Fruit fly (Drosophila melanogaster) whole organism, embryonic: ENCODE data around the gene CG13850.

Experiments
- Blimp-1 ChIP-seq: fragments of 200-800 bp; sonication (Bioruptor generic); optimal IDR thresholded peaks from 3 replicates; lab custom pipeline; 2018; ENCODE audit warnings: missing biosample characterization, missing genetic modification characterization, mild to moderate bottlenecking, moderate library complexity, missing genetic modification reagents
- CG10959 ChIP-seq: fragments of 200-800 bp; sonication (Bioruptor generic); IDR thresholded peaks from 2 replicates; pipeline ENCODE4 v1.3.6; 2022; ENCODE audit warnings: missing biosample characterization, missing genetic modification characterization
- CG12155 ChIP-seq: fragments of 200-800 bp; sonication (Bioruptor generic); optimal IDR thresholded peaks from 3 replicates; lab custom pipeline; 2016; ENCODE audit warnings: missing biosample characterization, missing genetic modification characterization
- CG13296 ChIP-seq: fragments of 200-800 bp; sonication (Bioruptor generic); optimal IDR thresholded peaks from 3 replicates; lab custom pipeline; 2018; ENCODE audit warnings: missing biosample characterization, mild to moderate bottlenecking, missing genetic modification characterization
- CG13624 ChIP-seq: fragments of 200-800 bp; sonication (Bioruptor generic); optimal IDR thresholded peaks from 2 replicates; lab custom pipeline; 2016; ENCODE audit warnings: missing biosample characterization, missing genetic modification characterization
- CG15011 ChIP-seq: fragments of 200-800 bp; sonication (Bioruptor generic); optimal IDR thresholded peaks from 3 replicates; lab custom pipeline; 2018; ENCODE audit warnings: missing biosample characterization, mild to moderate bottlenecking, missing genetic modification characterization
- CG15479 ChIP-seq: fragments of 200-800 bp; sonication (Bioruptor generic); optimal IDR thresholded peaks from 3 replicates; lab custom pipeline; 2019; ENCODE audit warnings: missing biosample characterization, mild to moderate bottlenecking, missing genetic modification characterization, moderate library complexity
- CG15601 ChIP-seq: fragments of 200-800 bp; sonication (Bioruptor generic); optimal IDR thresholded peaks from 3 replicates; lab custom pipeline; 2019; ENCODE audit warnings: missing biosample characterization, mild to moderate bottlenecking, missing genetic modification characterization, moderate library complexity
- CG17361 ChIP-seq: fragments of 200-800 bp; sonication (Bioruptor generic); IDR thresholded peaks from 3 replicates; pipeline ENCODE4 v1.3.6; 2022; ENCODE audit warnings: missing biosample characterization, missing genetic modification characterization
- CG17912 ChIP-seq: fragments of 200-800 bp; sonication (Bioruptor generic); optimal IDR thresholded peaks from 2 replicates; lab custom pipeline; 2018; ENCODE audit warnings: missing biosample characterization, mild to moderate bottlenecking, missing genetic modification characterization
- CG18476 ChIP-seq: fragments of 200-800 bp; sonication (Bioruptor generic); optimal IDR thresholded peaks from 2 replicates; lab custom pipeline; 2016; ENCODE audit warnings: missing biosample characterization, mild to moderate bottlenecking, missing genetic modification characterization
- CG18619 ChIP-seq: fragments of 200-800 bp; sonication (Bioruptor generic); optimal IDR thresholded peaks from 3 replicates; lab custom pipeline; 2017; ENCODE audit warnings: missing biosample characterization, mild to moderate bottlenecking, missing genetic modification characterization
- CG3407 ChIP-seq: fragments of 200-800 bp; sonication (Bioruptor generic); optimal IDR thresholded peaks from 2 replicates; lab custom pipeline; 2018; ENCODE audit warnings: missing biosample characterization, mild to moderate bottlenecking, missing genetic modification characterization
- CG6654 ChIP-seq: fragments of 200-800 bp; sonication (Bioruptor generic); optimal IDR thresholded peaks from 2 replicates; lab custom pipeline; 2017; ENCODE audit warnings: missing biosample characterization, mild to moderate bottlenecking, missing genetic modification characterization
- CG6813 ChIP-seq: fragments of 200-800 bp; sonication (Bioruptor generic); optimal IDR thresholded peaks from 2 replicates; lab custom pipeline; 2017; ENCODE audit warnings: missing biosample characterization, missing genetic modification characterization, mild to moderate bottlenecking, moderate library complexity, missing genetic modification reagents
- CG8281 ChIP-seq: fragments of 200-800 bp; sonication (Bioruptor generic); optimal IDR thresholded peaks from 2 replicates; lab custom pipeline; 2018; ENCODE audit warnings: missing biosample characterization, mild to moderate bottlenecking, missing genetic modification characterization, moderate library complexity
- CG8944 ChIP-seq: fragments of 200-800 bp; sonication (Bioruptor generic); optimal IDR thresholded peaks from 3 replicates; lab custom pipeline; 2016; ENCODE audit warnings: missing biosample characterization, missing genetic modification characterization
- CG9215 ChIP-seq: fragments of 200-800 bp; sonication (Bioruptor generic); IDR thresholded peaks from 2 replicates; pipeline ENCODE4 v1.3.6; 2022; ENCODE audit warnings: missing biosample characterization, missing genetic modification characterization
- CG9727 ChIP-seq: fragments of 200-800 bp; sonication (Bioruptor generic); optimal IDR thresholded peaks from 3 replicates; lab custom pipeline; 2017; ENCODE audit warnings: missing biosample characterization, mild to moderate bottlenecking, missing genetic modification characterization
- Camta ChIP-seq: fragments of 200-800 bp; sonication (Bioruptor generic); optimal IDR thresholded peaks from 2 replicates; lab custom pipeline; 2016; ENCODE audit warnings: missing biosample characterization, missing genetic modification characterization
- CrebB ChIP-seq: fragments of 200-800 bp; sonication (Bioruptor generic); optimal IDR thresholded peaks from 3 replicates; lab custom pipeline; 2018; ENCODE audit warnings: missing biosample characterization, mild to moderate bottlenecking, missing genetic modification characterization
- Drgx ChIP-seq: fragments of 200-800 bp; sonication (Bioruptor generic); IDR thresholded peaks from 2 replicates; pipeline ENCODE4 v1.3.6; 2022; ENCODE audit warnings: missing biosample characterization, missing genetic modification characterization
- Eip74EF ChIP-seq, 2 experiments: fragments of 200-800 bp in 1 of 2; fragments of >200 bp in 1 of 2; sonication (Bioruptor generic) in 1 of 2; optimal IDR thresholded peaks; 2 replicates each; lab custom pipeline; 2017 to 2019; ENCODE audit warnings: missing biosample characterization in 2 of 2, missing genetic modification characterization in 2 of 2, mild to moderate bottlenecking in 1 of 2, moderate library complexity in 1 of 2
- Ets97D ChIP-seq: fragments of 200-800 bp; sonication (Bioruptor generic); optimal IDR thresholded peaks from 3 replicates; lab custom pipeline; 2016; ENCODE audit warnings: missing biosample characterization, missing genetic modification characterization
- Gsc ChIP-seq: fragments of 200-800 bp; sonication (Bioruptor generic); IDR thresholded peaks from 2 replicates; pipeline ENCODE4 v1.3.6; 2022; ENCODE audit warnings: missing biosample characterization, missing genetic modification characterization
- Hr51 ChIP-seq, 2 experiments: fragments of 200-800 bp; sonication (Bioruptor generic); optimal IDR thresholded peaks; 2 replicates in 1 of 2; 3 replicates in 1 of 2; lab custom pipeline; 2016 to 2018; ENCODE audit warnings: missing biosample characterization in 2 of 2, missing genetic modification characterization in 2 of 2, mild to moderate bottlenecking in 1 of 2, moderate library complexity in 1 of 2
- Lim3 ChIP-seq: fragments of 200-800 bp; sonication (Bioruptor generic); IDR thresholded peaks from 2 replicates; pipeline ENCODE4 v1.3.6; 2022; ENCODE audit warnings: missing biosample characterization, missing genetic modification characterization
- Lpt ChIP-seq: fragments of >200 bp; optimal IDR thresholded peaks from 2 replicates; lab custom pipeline; 2018; ENCODE audit warnings: missing biosample characterization, missing genetic modification characterization
- NC2β ChIP-seq: fragments of 200-800 bp; sonication (Bioruptor generic); optimal IDR thresholded peaks from 2 replicates; lab custom pipeline; 2016; ENCODE audit warnings: missing biosample characterization, missing genetic modification characterization
- NFAT ChIP-seq: fragments of 200-800 bp; sonication (Bioruptor generic); IDR thresholded peaks from 2 replicates; pipeline ENCODE4 v1.3.6; 2022; ENCODE audit warnings: missing biosample characterization, missing genetic modification characterization
- Nf-YB ChIP-seq: fragments of 200-800 bp; sonication (Bioruptor generic); optimal IDR thresholded peaks from 3 replicates; lab custom pipeline; 2019; ENCODE audit warnings: missing biosample characterization, mild to moderate bottlenecking, missing genetic modification characterization, moderate library complexity
- NfI ChIP-seq: fragments of 200-800 bp; sonication (Bioruptor generic); optimal IDR thresholded peaks from 3 replicates; lab custom pipeline; 2018; ENCODE audit warnings: missing biosample characterization, mild to moderate bottlenecking, missing genetic modification characterization, moderate library complexity
- Rx ChIP-seq: fragments of 200-800 bp; sonication (Bioruptor generic); IDR thresholded peaks from 2 replicates; pipeline ENCODE4 v1.3.6; 2022; ENCODE audit warnings: missing biosample characterization, missing genetic modification characterization
- Sox100B ChIP-seq: fragments of 200-800 bp; sonication (Bioruptor generic); optimal IDR thresholded peaks from 3 replicates; lab custom pipeline; 2018; ENCODE audit warnings: missing biosample characterization, mild to moderate bottlenecking, missing genetic modification characterization
- caup ChIP-seq: fragments of 200-800 bp; sonication (Bioruptor generic); optimal IDR thresholded peaks from 3 replicates; lab custom pipeline; 2017; ENCODE audit warnings: missing biosample characterization, mild to moderate bottlenecking, missing genetic modification characterization, moderate library complexity; ENCODE audit not compliant: severe bottlenecking
- dimm ChIP-seq: fragments of 200-800 bp; sonication (Bioruptor generic); IDR thresholded peaks from 2 replicates; pipeline ENCODE4 v1.3.6; 2022; ENCODE audit warnings: missing biosample characterization, missing genetic modification characterization
- grau ChIP-seq: fragments of 200-800 bp; optimal IDR thresholded peaks from 3 replicates; lab custom pipeline; 2019; ENCODE audit warnings: missing biosample characterization, mild to moderate bottlenecking, missing genetic modification characterization, moderate library complexity
- gsb ChIP-seq: fragments of 200-800 bp; sonication (Bioruptor generic); IDR thresholded peaks from 2 replicates; pipeline ENCODE4 v1.3.6; 2022; ENCODE audit warnings: missing biosample characterization, missing genetic modification characterization
- hbn ChIP-seq: fragments of 200-800 bp; sonication (Bioruptor generic); IDR thresholded peaks from 2 replicates; pipeline ENCODE4 v1.3.6; 2022; ENCODE audit warnings: missing biosample characterization, missing genetic modification characterization; ENCODE audit not compliant: partially characterized antibody
- kah ChIP-seq: fragments of 200-800 bp; sonication (Bioruptor generic); optimal IDR thresholded peaks from 2 replicates; lab custom pipeline; 2018; ENCODE audit warnings: missing biosample characterization, mild to moderate bottlenecking, missing genetic modification characterization
- ken ChIP-seq: fragments of 200-800 bp; sonication (Bioruptor generic); IDR thresholded peaks from 3 replicates; pipeline ENCODE4 v1.3.6; 2022; ENCODE audit warnings: missing biosample characterization, missing genetic modification characterization
- lola ChIP-seq, 3 experiments: fragments of >200 bp in 2 of 3; fragments of 200-800 bp in 1 of 3; sonication (Bioruptor generic) in 1 of 3; optimal IDR thresholded peaks; 2 replicates each; lab custom pipeline; 2017 to 2019; ENCODE audit warnings: missing biosample characterization in 3 of 3, missing genetic modification characterization in 3 of 3, mild to moderate bottlenecking in 1 of 3, moderate library complexity in 1 of 3
- org-1 ChIP-seq: fragments of 200-800 bp; sonication (Bioruptor generic); optimal IDR thresholded peaks from 2 replicates; lab custom pipeline; 2017; ENCODE audit warnings: missing biosample characterization, missing genetic modification characterization
- pan ChIP-seq, 4 experiments: fragments of >200 bp in 3 of 4; fragments of 200-800 bp in 1 of 4; sonication (Bioruptor generic) in 1 of 4; optimal IDR thresholded peaks in 3 of 4; IDR thresholded peaks in 1 of 4; 2 replicates each; pipeline versions ENCODE4 v1.3.6 to Lab custom; 2017 to 2022; ENCODE audit warnings: missing biosample characterization in 2 of 4, missing genetic modification characterization in 2 of 4, mixed read lengths in 1 of 4
- pho ChIP-seq: fragments of 200-800 bp; sonication (Bioruptor generic); optimal IDR thresholded peaks from 2 replicates; lab custom pipeline; 2016; ENCODE audit warnings: missing biosample characterization, missing genetic modification characterization
- tll ChIP-seq, 2 experiments: fragments of 200-800 bp in 1 of 2; fragments of >200 bp in 1 of 2; sonication (Bioruptor generic) in 1 of 2; optimal IDR thresholded peaks; 2 replicates each; lab custom pipeline; 2017 to 2019; ENCODE audit warnings: missing biosample characterization in 2 of 2, missing genetic modification characterization in 2 of 2, mild to moderate bottlenecking in 1 of 2, moderate library complexity in 1 of 2
- unpg ChIP-seq: fragments of 200-800 bp; sonication (Bioruptor generic); optimal IDR thresholded peaks from 3 replicates; lab custom pipeline; 2018; ENCODE audit warnings: missing biosample characterization, mild to moderate bottlenecking, missing genetic modification characterization, moderate library complexity

CG13850 gene

DNA sequence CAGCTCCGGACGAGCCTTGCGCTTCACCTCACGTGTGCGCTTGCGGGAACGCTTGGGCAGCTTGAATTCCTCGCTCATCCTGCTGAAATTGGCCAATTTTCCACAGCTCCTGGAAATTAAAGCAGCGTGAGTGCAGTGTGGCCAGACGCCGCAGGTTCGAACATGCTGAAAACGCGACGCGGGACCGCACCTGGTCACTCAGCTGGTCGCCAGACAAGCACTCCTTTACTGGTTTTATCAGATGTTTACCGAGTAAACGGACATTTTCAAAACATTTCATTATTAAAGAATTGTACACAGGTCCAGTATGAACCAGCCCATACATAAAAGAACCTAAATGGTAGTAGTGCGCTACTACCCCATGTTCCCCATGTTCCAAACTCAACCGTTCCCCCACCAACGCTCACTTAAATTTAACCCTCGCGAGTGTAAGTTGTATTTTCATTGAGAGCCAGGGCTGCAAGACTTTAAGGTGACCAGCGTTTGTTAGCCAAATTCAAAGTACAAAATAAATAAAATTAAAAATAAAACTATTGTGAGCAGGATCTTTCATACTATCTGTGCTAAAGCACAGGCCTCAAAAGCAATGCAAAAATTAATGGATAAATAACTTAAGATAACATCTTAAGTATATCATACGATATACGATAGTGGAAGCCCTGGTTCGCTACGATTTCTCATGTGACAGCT lies 48.4 kb downstream of the CG13850 start, which contains the start of the genes JMJD6, CG7071 and Muted (continued):
- TF ChIP-seq Lpt = no peak
- peak; percentile 64; the same call in 1 of the 2 replicates for TF ChIP-seq dimm (GFP tag; lab: Robert Waterston, UW)
- TF ChIP-seq caup = peak; percentile 89
- TF ChIP-seq CG17361 (GFP tag; lab: Robert Waterston, UW) = peak; percentile 91
- peak; percentile 92 for TF ChIP-seq unpg (GFP tag; lab: Kevin White, UChicago)
- no peak for TF ChIP-seq pan (optimal IDR thresholded peaks at IDR 0.05; lab: Kevin White, UChicago)
- TF ChIP-seq pan (GFP tag; optimal IDR thresholded peaks at IDR 0.05 in 1 of 2, IDR thresholded peaks at IDR 0.05 in 1 of 2) = peak in 1 of 2 experiments; percentile 94
- TF ChIP-seq NFAT (GFP tag; lab: Robert Waterston, UW) = peak; percentile 89
- peak; percentile 89 for TF ChIP-seq CG13624 (GFP tag; lab: Kevin White, UChicago)
- TF ChIP-seq Nf-YB (GFP tag; lab: Kevin White, UChicago) = peak; percentile 77
- TF ChIP-seq org-1 (GFP tag; lab: Kevin White, UChicago) = peak; percentile 54
- peak in 1 of 2 experiments; percentile 11 for TF ChIP-seq tll (GFP tag; optimal IDR thresholded peaks at IDR 0.05; lab: Kevin White, UChicago)
- TF ChIP-seq CG3407 (GFP tag; lab: Kevin White, UChicago) = peak; percentile 64
- peak; percentile 85 for TF ChIP-seq CG8944 (GFP tag; lab: Kevin White, UChicago)
- peak; percentile 71 for TF ChIP-seq CG15011
- TF ChIP-seq CG18619 (GFP tag; lab: Kevin White, UChicago) = peak; percentile 83
- peak; percentile 90 for TF ChIP-seq Rx (GFP tag; lab: Robert Waterston, UW)
- TF ChIP-seq CG15601 (tag; lab: Kevin White, UChicago) = peak; percentile 88
- TF ChIP-seq CG15479 (GFP tag; lab: Kevin White, UChicago) = no peak
- peak; percentile 63 for TF ChIP-seq Lim3 (GFP tag; lab: Robert Waterston, UW)
- TF ChIP-seq Gsc (GFP tag; lab: Robert Waterston, UW) = peak; percentile 79
- peak; percentile 85 for TF ChIP-seq Drgx
- TF ChIP-seq hbn (GFP tag; lab: Robert Waterston, UW) = peak; percentile 92
- TF ChIP-seq CG12155 = peak; percentile 93
- TF ChIP-seq CG9727 = peak; percentile 89
- TF ChIP-seq NC2β (GFP tag; lab: Kevin White, UChicago) = peak; percentile 84
- peak; percentile 88 for TF ChIP-seq CG17912 (GFP tag; lab: Kevin White, UChicago)
- peak; percentile 63 for TF ChIP-seq CG8281 (tag; lab: Kevin White, UChicago)
- TF ChIP-seq pho (GFP tag; lab: Kevin White, UChicago) = peak; percentile 91
- peak; percentile 77 for TF ChIP-seq CrebB
- peak; percentile 66 for TF ChIP-seq gsb (GFP tag; lab: Robert Waterston, UW)
- peak; percentile 87 for TF ChIP-seq Blimp-1 (GFP tag; lab: Kevin White, UChicago)
- TF ChIP-seq CG13296 (GFP tag; lab: Kevin White, UChicago) = peak; percentile 89
- TF ChIP-seq CG10959 (GFP tag; lab: Robert Waterston, UW) = peak; percentile 95
- peak; percentile 83 for TF ChIP-seq grau (tag; lab: Kevin White, UChicago)
- TF ChIP-seq ken (GFP tag; lab: Robert Waterston, UW) = peak; percentile 92
- TF ChIP-seq CG6654 (GFP tag; lab: Kevin White, UChicago) = peak; percentile 64
- peak; percentile 92 for TF ChIP-seq CG9215
- peak; percentile 89 for TF ChIP-seq CG18476 (GFP tag; lab: Kevin White, UChicago)
- TF ChIP-seq Eip74EF (GFP tag; optimal IDR thresholded peaks at IDR 0.05; lab: Kevin White, UChicago) = peak in 1 of 2 experiments; percentile 62
- TF ChIP-seq CG6813 (GFP tag; lab: Kevin White, UChicago) = peak; percentile 32
- peak; percentile 89 to 94 for TF ChIP-seq Hr51 (GFP tag; optimal IDR thresholded peaks at IDR 0.05; lab: Kevin White, UChicago)
- peak; percentile 87 for TF ChIP-seq Ets97D
- TF ChIP-seq Sox100B (GFP tag; lab: Kevin White, UChicago) = peak; percentile 83
- TF ChIP-seq Camta (GFP tag; lab: Kevin White, UChicago) = peak; percentile 88
- TF ChIP-seq NfI (GFP tag; lab: Kevin White, UChicago) = peak; percentile 95
- TF ChIP-seq lola (GFP tag; optimal IDR thresholded peaks at IDR 0.05; lab: Kevin White, UChicago) = peak in 1 of 3 experiments; percentile 88
- peak; percentile 59 for TF ChIP-seq kah (GFP tag; lab: Kevin White, UChicago)
